Worm (Caenorhabditis elegans): ENCODE results near the gene F47G3.4.

The F47G3.4 gene

DNA sequence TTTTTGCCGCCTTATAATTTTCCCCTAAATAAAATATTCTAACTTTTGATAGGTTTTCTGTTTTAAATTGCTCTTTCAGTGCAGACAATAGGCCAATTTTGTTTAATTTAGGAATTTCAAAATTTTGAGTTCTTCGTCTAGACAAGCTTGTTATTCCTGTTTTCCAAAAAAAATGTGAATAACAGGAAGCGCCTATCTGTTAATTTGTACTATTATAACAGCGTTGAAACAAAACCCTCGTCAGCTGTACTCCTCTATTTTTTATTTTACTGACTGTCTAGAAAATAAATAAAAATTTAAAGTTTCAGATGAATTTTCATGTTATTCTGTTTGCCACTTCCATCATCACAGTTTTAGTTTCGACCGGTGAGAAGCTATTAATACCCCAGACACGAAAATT is at the start of gene F47G3.4:
Gene F47G3.4 (plus strand): TSS at position 301 of the 400 bp plus-strand sequence.
- TF ChIP-seq elt-3 (tag; optimal IDR thresholded peaks at IDR 0.05) (no peak), hmg-11 (tag; optimal IDR thresholded peaks at IDR 0.05) (no peak), lin-39 (tag; optimal IDR thresholded peaks at IDR 0.05) (no peak), nhr-12 (tag; optimal IDR thresholded peaks at IDR 0.05) (no peak), sea-2 (GFP tag; optimal IDR thresholded peaks at IDR 0.05) (no peak), nhr-23 (tag; optimal IDR thresholded peaks at IDR 0.05) (no peak), eor-1 (tag; optimal IDR thresholded peaks at IDR 0.05) (no peak), egl-27 (tag; optimal IDR thresholded peaks at IDR 0.05) (no peak), nhr-11 (tag; optimal IDR thresholded peaks at IDR 0.05) (no peak), elt-1 (tag; optimal IDR thresholded peaks at IDR 0.05) (no peak), ceh-82 (tag; optimal IDR thresholded peaks at IDR 0.05) (no peak), unc-39 (tag; optimal IDR thresholded peaks at IDR 0.05) (no peak), mml-1 (tag; optimal IDR thresholded peaks at IDR 0.05) (no peak), ztf-11 (tag; optimal IDR thresholded peaks at IDR 0.05) (no peak), elt-2 (tag; optimal IDR thresholded peaks at IDR 0.05) (no peak), fos-1 (tag; optimal IDR thresholded peaks at IDR 0.05) (no peak), pqm-1 (tag; optimal IDR thresholded peaks at IDR 0.05) (no peak), nhr-76 (tag; optimal IDR thresholded peaks at IDR 0.05) (no peak), fkh-2 (tag; optimal IDR thresholded peaks at IDR 0.05) (no peak)

DNA sequence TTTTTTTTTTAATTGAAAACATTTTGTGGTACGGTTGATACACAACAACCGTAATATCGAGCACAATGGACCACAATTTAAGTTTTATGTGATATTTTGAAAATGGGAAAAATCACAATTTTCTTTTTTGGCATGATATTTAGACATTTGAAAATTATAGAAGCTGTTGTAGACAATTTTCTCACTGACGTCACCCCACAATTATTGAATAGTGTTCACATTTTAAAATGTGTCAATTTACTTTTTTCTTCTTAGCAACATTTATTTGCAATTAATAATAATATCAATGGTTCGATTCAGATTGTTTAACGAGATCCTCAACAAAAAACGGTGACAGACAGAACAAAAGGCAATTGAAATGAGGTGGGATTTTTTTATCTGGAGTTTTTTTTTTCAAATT is 46.0 kb upstream of the F47G3.4 start, which contains the start of gene T01B6.1:
Gene T01B6.1 (plus strand): TSS at position 301 of the 400 bp plus-strand sequence.
- TF ChIP-seq ceh-82 (tag; optimal IDR thresholded peaks at IDR 0.05) (no peak), nhr-43 (tag; optimal IDR thresholded peaks at IDR 0.05; ENCODE audit: poor library complexity, severe bottlenecking) (no peak), mml-1 (tag; optimal IDR thresholded peaks at IDR 0.05) (no peak), skn-1 (tag; optimal IDR thresholded peaks at IDR 0.05) (no peak), snpc-4 (tag; optimal IDR thresholded peaks at IDR 0.05) (no peak), fkh-10 (GFP tag; optimal IDR thresholded peaks at IDR 0.05) (no peak), zag-1 (tag; optimal IDR thresholded peaks at IDR 0.05) (no peak), ceh-28 (tag; optimal IDR thresholded peaks at IDR 0.05) (no peak), ceh-16 (tag; optimal IDR thresholded peaks at IDR 0.05) (no peak)

DNA sequence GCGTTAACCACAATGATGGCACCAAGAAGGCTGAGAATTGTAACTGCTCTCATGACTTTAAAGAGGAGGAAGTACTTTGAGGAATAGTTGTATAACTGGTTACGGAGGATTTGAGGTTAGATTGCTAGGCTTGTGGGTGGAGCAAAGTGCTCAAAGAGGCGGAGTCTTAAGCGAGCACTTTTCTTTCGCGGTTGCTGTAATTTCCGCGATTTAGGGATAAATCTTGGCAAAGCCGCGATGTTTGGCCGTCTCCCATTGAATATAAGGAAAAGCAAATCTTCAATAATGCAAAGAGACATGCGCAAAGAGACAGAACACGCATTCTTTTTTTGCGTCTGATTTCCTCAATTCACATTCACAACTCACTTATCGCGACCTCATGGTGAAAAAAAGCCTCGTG is 43.2 kb upstream of the F47G3.4 start, which contains the start of gene nlp-45:
Gene nlp-45 (minus strand): TSS at position 101 of the 400 bp plus-strand sequence.
- TF ChIP-seq nhr-28 (tag; optimal IDR thresholded peaks at IDR 0.05) (no peak), sea-2 (GFP tag; optimal IDR thresholded peaks at IDR 0.05) (no peak), lin-39 (tag; optimal IDR thresholded peaks at IDR 0.05) (no peak), nhr-12 (tag; optimal IDR thresholded peaks at IDR 0.05) (no peak), unc-39 (tag; optimal IDR thresholded peaks at IDR 0.05) (no peak), R02D3.7 (tag; optimal IDR thresholded peaks at IDR 0.05) (no peak), nhr-11 (tag; optimal IDR thresholded peaks at IDR 0.05) (no peak), lin-15B (tag; optimal IDR thresholded peaks at IDR 0.05) (no peak), nhr-25 (tag; optimal IDR thresholded peaks at IDR 0.05) (no peak), fkh-10 (GFP tag; optimal IDR thresholded peaks at IDR 0.05) (no peak), nhr-76 (tag; optimal IDR thresholded peaks at IDR 0.05) (no peak), nhr-67 (tag; optimal IDR thresholded peaks at IDR 0.05) (no peak), pqm-1 (tag; optimal IDR thresholded peaks at IDR 0.05) (no peak), ceh-16 (tag; optimal IDR thresholded peaks at IDR 0.05) (no peak), egl-27 (tag; optimal IDR thresholded peaks at IDR 0.05) (no peak), elt-1 (tag; optimal IDR thresholded peaks at IDR 0.05) (no peak), pha-4 (tag; optimal IDR thresholded peaks at IDR 0.05) (no peak), tbx-2 (tag; optimal IDR thresholded peaks at IDR 0.05) (no peak), ztf-11 (tag; optimal IDR thresholded peaks at IDR 0.05) (no peak)

DNA sequence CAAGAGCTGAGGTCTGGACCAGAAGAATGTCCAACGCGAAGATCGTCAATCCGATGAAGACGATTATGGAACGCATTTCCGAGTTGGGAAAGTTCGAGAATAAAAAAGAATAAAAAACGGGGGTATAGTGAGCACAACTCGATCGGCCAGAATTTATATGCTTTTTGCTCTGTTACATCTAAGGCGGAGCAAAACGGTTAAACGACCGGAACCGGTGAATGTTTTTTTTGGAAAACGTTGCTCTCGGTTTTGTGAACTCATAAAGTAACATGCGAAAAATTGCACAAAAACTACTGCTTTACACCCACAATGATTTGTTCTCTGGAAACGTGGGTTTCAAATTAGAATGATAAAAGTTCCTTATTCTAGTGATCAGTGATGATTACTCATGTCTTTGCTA is 39.4 kb upstream of the F47G3.4 start, which contains the start of gene nlp-22:
Gene nlp-22 (minus strand): TSS at position 101 of the 400 bp plus-strand sequence.
- TF ChIP-seq nhr-11 (tag; optimal IDR thresholded peaks at IDR 0.05): no peak
- no peak for TF ChIP-seq nhr-67 (tag; optimal IDR thresholded peaks at IDR 0.05)
- TF ChIP-seq unc-39 (tag; optimal IDR thresholded peaks at IDR 0.05): no peak
- TF ChIP-seq snpc-4 (tag; optimal IDR thresholded peaks at IDR 0.05): no peak
- TF ChIP-seq nhr-12 (tag; optimal IDR thresholded peaks at IDR 0.05): no peak
- TF ChIP-seq pqm-1 (tag; optimal IDR thresholded peaks at IDR 0.05): no peak

DNA sequence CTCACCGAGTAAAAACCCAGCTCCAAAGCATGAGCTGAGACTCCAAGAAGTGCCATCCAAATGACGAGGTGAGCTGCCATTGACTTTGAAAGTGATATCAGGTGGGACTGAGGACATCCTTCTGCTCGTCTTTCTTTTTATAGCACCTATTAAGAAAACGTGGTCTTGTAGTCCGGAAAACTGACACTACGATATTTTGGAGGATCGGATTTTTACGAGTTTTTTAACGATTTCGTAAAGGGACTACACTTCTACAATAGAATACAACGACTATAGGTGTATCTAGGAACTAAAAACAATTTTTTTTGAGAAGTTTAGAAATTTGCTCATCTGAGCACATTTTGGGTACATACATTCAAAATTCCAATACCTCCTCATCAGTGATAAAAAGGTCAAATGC is 38.5 kb upstream of the F47G3.4 start, which contains the start of gene nlp-23:
Gene nlp-23 (minus strand): TSS at position 101 of the 400 bp plus-strand sequence.
- TF ChIP-seq egl-27 (tag; optimal IDR thresholded peaks at IDR 0.05) (no peak), ztf-4 (tag; optimal IDR thresholded peaks at IDR 0.05) (no peak), fkh-10 (GFP tag; optimal IDR thresholded peaks at IDR 0.05) (no peak)
